Fruit fly (Drosophila melanogaster): ENCODE data around the gene CG5282.

- TF ChIP-seq psq (optimal IDR thresholded peaks at IDR 0.05): no peak
- TF ChIP-seq ttk (optimal IDR thresholded peaks at IDR 0.05): no peak
- no peak for TF ChIP-seq insv (optimal IDR thresholded peaks at IDR 0.05)
- no peak for TF ChIP-seq Sin3A (optimal IDR thresholded peaks at IDR 0.05)
- TF ChIP-seq h (optimal IDR thresholded peaks at IDR 0.05): no peak
- TF ChIP-seq Myc (optimal IDR thresholded peaks at IDR 0.05): no peak
Measured at dm6 chr3L:20387843-20388163, 38.1 kb downstream of the CG5282 start.

Data from Kc167 (cell line).